Worm (Caenorhabditis elegans): ENCODE results near the gene dpy-8.

The dpy-8 gene

ce11 chrX:5179874-5180273 lies 29.6 kb upstream of the dpy-8 start, which contains the start of gene sru-48:
TSS of gene sru-48 (plus strand) at chrX:5180174.
- no peak for TF ChIP-seq lsy-2 (tag; optimal IDR thresholded peaks at IDR 0.05)
- no peak for TF ChIP-seq tbx-8 (GFP tag; optimal IDR thresholded peaks at IDR 0.05)
- TF ChIP-seq nhr-237 (tag; optimal IDR thresholded peaks at IDR 0.05) = no peak
- no peak for TF ChIP-seq ceh-43 (GFP tag; optimal IDR thresholded peaks at IDR 0.05)
- TF ChIP-seq lin-32 (GFP tag; optimal IDR thresholded peaks at IDR 0.05) = no peak
- no peak for TF ChIP-seq nhr-2 (tag; optimal IDR thresholded peaks at IDR 0.05)
- TF ChIP-seq mep-1 (tag; optimal IDR thresholded peaks at IDR 0.05) = no peak
- no peak for TF ChIP-seq elt-3 (tag; optimal IDR thresholded peaks at IDR 0.05)
- no peak for TF ChIP-seq nhr-76 (tag; optimal IDR thresholded peaks at IDR 0.05)
- no peak for TF ChIP-seq mls-2 (tag; optimal IDR thresholded peaks at IDR 0.05)
- TF ChIP-seq bed-3 (GFP tag; optimal IDR thresholded peaks at IDR 0.05) = no peak
- no peak for TF ChIP-seq elt-1 (tag; optimal IDR thresholded peaks at IDR 0.05; ENCODE audit: borderline replicate concordance, insufficient read depth)
- TF ChIP-seq drap-1 (GFP tag; optimal IDR thresholded peaks at IDR 0.05) = no peak
- no peak for TF ChIP-seq zip-8 (tag; optimal IDR thresholded peaks at IDR 0.05)
- no peak for TF ChIP-seq unc-39 (tag; optimal IDR thresholded peaks at IDR 0.05)
- no peak for TF ChIP-seq ces-1 (GFP tag; optimal IDR thresholded peaks at IDR 0.05)

ce11 chrX:5179050-5179449 lies 28.8 kb upstream of the dpy-8 start, which contains the start of gene metl-9:
TSS of gene metl-9 (minus strand) at chrX:5179150.
- TF ChIP-seq mep-1 (tag; optimal IDR thresholded peaks at IDR 0.05) (peak; percentile 19), tbx-8 (GFP tag; optimal IDR thresholded peaks at IDR 0.05) (no peak), lsy-2 (tag; optimal IDR thresholded peaks at IDR 0.05) (no peak)

- TF ChIP-seq drap-1 (GFP tag; optimal IDR thresholded peaks at IDR 0.05) = no peak
- TF ChIP-seq sptf-1 (tag; optimal IDR thresholded peaks at IDR 0.05) = no peak
- no peak for TF ChIP-seq blmp-1 (tag; optimal IDR thresholded peaks at IDR 0.05)
- TF ChIP-seq unc-39 (tag; optimal IDR thresholded peaks at IDR 0.05) = no peak
Measured at ce11 chrX:5174256-5174655, 24.0 kb upstream of the dpy-8 start, which contains the start of gene zchc-1A. TSS of gene zchc-1A (plus strand) at chrX:5174369.

- TF ChIP-seq hlh-1 (tag; optimal IDR thresholded peaks at IDR 0.05) (no peak), pha-4 (tag; optimal IDR thresholded peaks at IDR 0.05) (no peak), nhr-237 (tag; optimal IDR thresholded peaks at IDR 0.05) (no peak), drap-1 (GFP tag; optimal IDR thresholded peaks at IDR 0.05) (no peak), blmp-1 (tag; optimal IDR thresholded peaks at IDR 0.05) (no peak), elt-1 (tag; optimal IDR thresholded peaks at IDR 0.05; ENCODE audit: borderline replicate concordance, insufficient read depth) (no peak), snpc-4 (tag; optimal IDR thresholded peaks at IDR 0.05) (no peak), lin-32 (GFP tag; optimal IDR thresholded peaks at IDR 0.05) (no peak)
Measured at ce11 chrX:5171085-5171484, 20.8 kb upstream of the dpy-8 start, which contains the start of gene T03G11.10. TSS of gene T03G11.10 (minus strand) at chrX:5171185.

- no peak for TF ChIP-seq sptf-1 (tag; optimal IDR thresholded peaks at IDR 0.05)
- no peak for TF ChIP-seq flh-1 (GFP tag; optimal IDR thresholded peaks at IDR 0.05)
- TF ChIP-seq blmp-1 (tag; optimal IDR thresholded peaks at IDR 0.05) = no peak
- no peak for TF ChIP-seq ceh-39 (tag; optimal IDR thresholded peaks at IDR 0.05)
- TF ChIP-seq ztf-11 (tag; optimal IDR thresholded peaks at IDR 0.05) = no peak
- TF ChIP-seq ces-1 (GFP tag; optimal IDR thresholded peaks at IDR 0.05) = no peak
- no peak for TF ChIP-seq unc-120 (tag; optimal IDR thresholded peaks at IDR 0.05; ENCODE audit: poor library complexity, severe bottlenecking)
- no peak for TF ChIP-seq lin-32 (GFP tag; optimal IDR thresholded peaks at IDR 0.05)
- no peak for TF ChIP-seq bed-3 (GFP tag; optimal IDR thresholded peaks at IDR 0.05)
- no peak for TF ChIP-seq snpc-4 (tag; optimal IDR thresholded peaks at IDR 0.05)
Measured at ce11 chrX:5168770-5169169, 18.5 kb upstream of the dpy-8 start.

- TF ChIP-seq flh-1 (GFP tag; optimal IDR thresholded peaks at IDR 0.05) (peak; percentile 35), ceh-39 (tag; optimal IDR thresholded peaks at IDR 0.05) (no peak), snpc-4 (tag; optimal IDR thresholded peaks at IDR 0.05) (no peak), lin-13 (tag; optimal IDR thresholded peaks at IDR 0.05) (peak; percentile 65), blmp-1 (tag; optimal IDR thresholded peaks at IDR 0.05) (no peak), elt-1 (tag; optimal IDR thresholded peaks at IDR 0.05; ENCODE audit: borderline replicate concordance, insufficient read depth) (no peak), drap-1 (GFP tag; optimal IDR thresholded peaks at IDR 0.05) (no peak), mab-5 (tag; optimal IDR thresholded peaks at IDR 0.05) (no peak), hlh-1 (tag; optimal IDR thresholded peaks at IDR 0.05) (no peak), ces-1 (GFP tag; optimal IDR thresholded peaks at IDR 0.05) (peak; percentile 40), nhr-2 (tag; optimal IDR thresholded peaks at IDR 0.05) (peak; percentile 33), ceh-83 (GFP tag; optimal IDR thresholded peaks at IDR 0.05) (no peak), unc-62 (GFP tag; optimal IDR thresholded peaks at IDR 0.05) (peak; percentile 72), ceh-43 (GFP tag; optimal IDR thresholded peaks at IDR 0.05) (peak; percentile 27), zip-8 (tag; optimal IDR thresholded peaks at IDR 0.05) (no peak), ztf-11 (tag; optimal IDR thresholded peaks at IDR 0.05) (peak; percentile 59), sem-2 (GFP tag; optimal IDR thresholded peaks at IDR 0.05) (no peak), ham-2 (GFP tag; optimal IDR thresholded peaks at IDR 0.05) (no peak), tbx-8 (GFP tag; optimal IDR thresholded peaks at IDR 0.05) (no peak), elt-3 (tag; optimal IDR thresholded peaks at IDR 0.05) (no peak), unc-39 (tag; optimal IDR thresholded peaks at IDR 0.05) (no peak), nhr-12 (tag; optimal IDR thresholded peaks at IDR 0.05) (no peak), sptf-1 (tag; optimal IDR thresholded peaks at IDR 0.05) (peak; percentile 90), M03D4.4 (tag; optimal IDR thresholded peaks at IDR 0.05) (peak; percentile 68), mls-2 (tag; optimal IDR thresholded peaks at IDR 0.05) (peak; percentile 67), lsy-2 (tag; optimal IDR thresholded peaks at IDR 0.05) (peak; percentile 63), unc-120 (tag; optimal IDR thresholded peaks at IDR 0.05; ENCODE audit: poor library complexity, severe bottlenecking) (no peak), nhr-237 (tag; optimal IDR thresholded peaks at IDR 0.05) (peak; percentile 12), pha-4 (tag; optimal IDR thresholded peaks at IDR 0.05) (no peak), bed-3 (GFP tag; optimal IDR thresholded peaks at IDR 0.05) (no peak), nhr-28 (tag; optimal IDR thresholded peaks at IDR 0.05) (no peak), mep-1 (tag; optimal IDR thresholded peaks at IDR 0.05) (peak; percentile 97), nhr-76 (tag; optimal IDR thresholded peaks at IDR 0.05) (peak; percentile 3), lin-32 (GFP tag; optimal IDR thresholded peaks at IDR 0.05) (peak; percentile 26)
Measured at ce11 chrX:5165037-5165436, 14.8 kb upstream of the dpy-8 start, which contains the start of gene mans-3. TSS of gene mans-3 (plus strand) at chrX:5165395.
